Fruit fly (Drosophila melanogaster) whole organism, embryonic: ENCODE results near the gene ninaE.

Experiments
- ATbp ChIP-seq: fragments of 200-800 bp; sonication (Bioruptor generic); optimal IDR thresholded peaks from 2 replicates; lab custom pipeline; 2017; ENCODE audit warnings: missing biosample characterization, mild to moderate bottlenecking, missing genetic modification characterization, missing genetic modification reagents
- Abd-B ChIP-seq: fragments of 200-800 bp; sonication (Bioruptor generic); optimal IDR thresholded peaks from 2 replicates; lab custom pipeline; 2018; ENCODE audit warnings: missing biosample characterization, mild to moderate bottlenecking, missing genetic modification characterization, moderate library complexity
- Bteb2 ChIP-seq: fragments of 200-800 bp; sonication (Bioruptor generic); optimal IDR thresholded peaks from 2 replicates; lab custom pipeline; 2016; ENCODE audit warnings: missing biosample characterization, missing genetic modification characterization
- CG11247 ChIP-seq: fragments of 200-800 bp; sonication (Bioruptor generic); IDR thresholded peaks from 2 replicates; pipeline ENCODE4 v1.3.6; 2022; ENCODE audit warnings: missing biosample characterization, missing genetic modification characterization
- CG11695 ChIP-seq: fragments of 200-800 bp; sonication (Bioruptor generic); IDR thresholded peaks from 3 replicates; pipeline ENCODE4 v1.3.6; 2022; ENCODE audit warnings: missing biosample characterization, missing genetic modification characterization
- CG14441 ChIP-seq: fragments of 200-800 bp; sonication (Bioruptor generic); IDR thresholded peaks from 2 replicates; pipeline ENCODE4 v1.3.6; 2022; ENCODE audit warnings: missing biosample characterization, missing genetic modification characterization
- CG16813 ChIP-seq: fragments of 200-800 bp; sonication (Bioruptor generic); IDR thresholded peaks from 3 replicates; pipeline ENCODE4 v1.3.6; 2022; ENCODE audit warnings: missing biosample characterization, missing genetic modification characterization; ENCODE audit not compliant: partially characterized antibody
- CG16863 ChIP-seq: fragments of 200-800 bp; sonication (Bioruptor generic); optimal IDR thresholded peaks from 3 replicates; lab custom pipeline; 2016; ENCODE audit warnings: missing biosample characterization, missing genetic modification characterization
- CG17829 ChIP-seq: fragments of 200-800 bp; optimal IDR thresholded peaks from 2 replicates; lab custom pipeline; 2019; ENCODE audit warnings: missing biosample characterization, mild to moderate bottlenecking, missing genetic modification characterization, moderate library complexity
- CG3726 ChIP-seq: fragments of 200-800 bp; sonication (Bioruptor generic); IDR thresholded peaks from 3 replicates; pipeline ENCODE4, ENCODE4 v1.3.6; 2022; ENCODE audit warnings: missing biosample characterization, missing genetic modification characterization
- CG3995 ChIP-seq: fragments of 200-800 bp; sonication (Bioruptor generic); optimal IDR thresholded peaks from 3 replicates; lab custom pipeline; 2016; ENCODE audit warnings: missing biosample characterization, missing genetic modification characterization
- CG42726 ChIP-seq: fragments of 200-800 bp; sonication (Bioruptor generic); IDR thresholded peaks from 2 replicates; pipeline ENCODE4 v1.3.6; 2022; ENCODE audit warnings: missing biosample characterization, missing genetic modification characterization; ENCODE audit not compliant: partially characterized antibody
- CG4424 ChIP-seq: fragments of 200-800 bp; sonication (Bioruptor generic); optimal IDR thresholded peaks from 3 replicates; lab custom pipeline; 2016; ENCODE audit warnings: missing biosample characterization, missing genetic modification characterization
- CG6689 ChIP-seq: fragments of 200-800 bp; sonication (Bioruptor generic); IDR thresholded peaks from 2 replicates; pipeline ENCODE4 v1.3.6; 2022; ENCODE audit warnings: missing biosample characterization, missing genetic modification characterization
- CG6765 ChIP-seq: fragments of 200-800 bp; sonication (Bioruptor generic); optimal IDR thresholded peaks from 3 replicates; lab custom pipeline; 2017; ENCODE audit warnings: missing biosample characterization, mild to moderate bottlenecking, missing genetic modification characterization
- CG8944 ChIP-seq: fragments of 200-800 bp; sonication (Bioruptor generic); optimal IDR thresholded peaks from 3 replicates; lab custom pipeline; 2016; ENCODE audit warnings: missing biosample characterization, missing genetic modification characterization
- CG9932 ChIP-seq: fragments of 200-800 bp; sonication (Bioruptor generic); IDR thresholded peaks from 2 replicates; pipeline ENCODE4 v1.3.6; 2022; ENCODE audit warnings: missing biosample characterization, missing genetic modification characterization
- CoRest ChIP-seq: fragments of 200-800 bp; sonication (Bioruptor generic); optimal IDR thresholded peaks from 3 replicates; lab custom pipeline; 2018; ENCODE audit warnings: missing biosample characterization, mild to moderate bottlenecking, missing genetic modification characterization, moderate library complexity
- Deaf1 ChIP-seq: fragments of 200-800 bp; optimal IDR thresholded peaks from 3 replicates; lab custom pipeline; 2019; ENCODE audit warnings: missing biosample characterization, mild to moderate bottlenecking, missing genetic modification characterization, moderate library complexity
- Gug ChIP-seq: fragments of 200-800 bp; sonication (Bioruptor generic); IDR thresholded peaks from 4 replicates; pipeline ENCODE4 v1.3.6; 2022; ENCODE audit warnings: missing biosample characterization, missing genetic modification characterization
- HmgD ChIP-seq: fragments of 200-800 bp; sonication (Bioruptor generic); optimal IDR thresholded peaks from 3 replicates; lab custom pipeline; 2016; ENCODE audit warnings: missing biosample characterization, missing genetic modification characterization
- Mad ChIP-seq: fragments of 200-800 bp; sonication (Bioruptor generic); optimal IDR thresholded peaks from 2 replicates; lab custom pipeline; 2016; ENCODE audit warnings: missing biosample characterization, missing genetic modification characterization
- Side ChIP-seq: fragments of 200-800 bp; sonication (Bioruptor generic); optimal IDR thresholded peaks from 2 replicates; lab custom pipeline; 2016; ENCODE audit warnings: missing biosample characterization, missing genetic modification characterization
- TFAM ChIP-seq: fragments of 200-800 bp; sonication (Bioruptor generic); optimal IDR thresholded peaks from 2 replicates; lab custom pipeline; 2017; ENCODE audit warnings: missing biosample characterization, missing genetic modification characterization, inconsistent platforms
- Taf1 ChIP-seq: fragments of 200-800 bp; sonication (Bioruptor generic); IDR thresholded peaks from 2 replicates; pipeline ENCODE4 v1.3.6; 2022; ENCODE audit warnings: missing biosample characterization, missing genetic modification characterization
- btn ChIP-seq: fragments of 200-800 bp; sonication (Bioruptor generic); optimal IDR thresholded peaks from 2 replicates; lab custom pipeline; 2016; ENCODE audit warnings: missing biosample characterization, missing genetic modification characterization
- cas ChIP-seq: fragments of 200-800 bp; sonication (Bioruptor generic); IDR thresholded peaks from 2 replicates; pipeline ENCODE4 v1.3.6; 2022; ENCODE audit warnings: missing biosample characterization, missing genetic modification characterization
- disco-r ChIP-seq: fragments of 200-800 bp; sonication (Bioruptor generic); optimal IDR thresholded peaks from 2 replicates; lab custom pipeline; 2016; ENCODE audit warnings: missing biosample characterization, missing genetic modification characterization
- dmrt11E ChIP-seq: fragments of 200-800 bp; sonication (Bioruptor generic); optimal IDR thresholded peaks from 3 replicates; lab custom pipeline; 2018; ENCODE audit warnings: missing biosample characterization, mild to moderate bottlenecking, missing genetic modification characterization, moderate library complexity
- ems ChIP-seq: fragments of 200-800 bp; sonication (Bioruptor generic); optimal IDR thresholded peaks from 3 replicates; lab custom pipeline; 2016; ENCODE audit warnings: missing biosample characterization, missing genetic modification characterization
- esg ChIP-seq: fragments of 200-800 bp; sonication (Bioruptor generic); conservative IDR thresholded peaks from 2 replicates; pipeline ENCODE4 v1.3.6; 2022; ENCODE audit warnings: missing biosample characterization, missing genetic modification characterization
- gce ChIP-seq: fragments of 200-800 bp; sonication (Bioruptor generic); IDR thresholded peaks from 3 replicates; pipeline ENCODE4 v1.3.6; 2022; ENCODE audit warnings: missing biosample characterization, missing genetic modification characterization
- grn ChIP-seq: fragments of 200-800 bp; sonication (Bioruptor generic); optimal IDR thresholded peaks from 3 replicates; lab custom pipeline; 2017; ENCODE audit warnings: missing biosample characterization, missing genetic modification characterization
- ind ChIP-seq: fragments of 200-800 bp; sonication (Bioruptor generic); optimal IDR thresholded peaks from 3 replicates; lab custom pipeline; 2016; ENCODE audit warnings: missing biosample characterization, missing genetic modification characterization
- kah ChIP-seq: fragments of 200-800 bp; sonication (Bioruptor generic); optimal IDR thresholded peaks from 2 replicates; lab custom pipeline; 2018; ENCODE audit warnings: missing biosample characterization, mild to moderate bottlenecking, missing genetic modification characterization
- ken ChIP-seq: fragments of 200-800 bp; sonication (Bioruptor generic); IDR thresholded peaks from 3 replicates; pipeline ENCODE4 v1.3.6; 2022; ENCODE audit warnings: missing biosample characterization, missing genetic modification characterization
- mirr ChIP-seq: fragments of 200-800 bp; sonication (Bioruptor generic); optimal IDR thresholded peaks from 3 replicates; lab custom pipeline; 2018; ENCODE audit warnings: missing biosample characterization, mild to moderate bottlenecking, missing genetic modification characterization
- otp ChIP-seq: fragments of 200-800 bp; sonication (Bioruptor generic); IDR thresholded peaks from 3 replicates; pipeline ENCODE4, ENCODE4 v1.3.6; 2022; ENCODE audit warnings: missing biosample characterization, missing genetic modification characterization
- pros ChIP-seq: fragments of 200-800 bp; sonication (Bioruptor generic); optimal IDR thresholded peaks from 3 replicates; lab custom pipeline; 2019; ENCODE audit warnings: missing biosample characterization, mild to moderate bottlenecking, missing genetic modification characterization, moderate library complexity
- psq ChIP-seq: fragments of 200-800 bp; sonication (Bioruptor generic); optimal IDR thresholded peaks from 2 replicates; lab custom pipeline; 2017; ENCODE audit warnings: missing biosample characterization, missing genetic modification characterization
- sd ChIP-seq: fragments of 200-800 bp; sonication (Bioruptor generic); optimal IDR thresholded peaks from 3 replicates; lab custom pipeline; 2018; ENCODE audit warnings: missing biosample characterization, mild to moderate bottlenecking, missing genetic modification characterization, moderate library complexity
- slou ChIP-seq: fragments of 200-800 bp; sonication (Bioruptor generic); optimal IDR thresholded peaks from 3 replicates; lab custom pipeline; 2016; ENCODE audit warnings: missing biosample characterization, missing genetic modification characterization
- tap ChIP-seq: fragments of 200-800 bp; optimal IDR thresholded peaks from 3 replicates; lab custom pipeline; 2019; ENCODE audit warnings: missing biosample characterization, mild to moderate bottlenecking, missing genetic modification characterization, moderate library complexity
- ttk ChIP-seq: fragments of 200-800 bp; sonication (Bioruptor generic); IDR thresholded peaks from 2 replicates; pipeline ENCODE4 v2.1.2; 2022; ENCODE audit warnings: missing biosample characterization, missing genetic modification characterization
- tup ChIP-seq: fragments of 200-800 bp; sonication (Bioruptor generic); optimal IDR thresholded peaks from 2 replicates; lab custom pipeline; 2016; ENCODE audit warnings: missing biosample characterization, mild to moderate bottlenecking, missing genetic modification characterization, moderate library complexity
- wek ChIP-seq: fragments of 200-800 bp; sonication (Bioruptor generic); optimal IDR thresholded peaks from 3 replicates; lab custom pipeline; 2018; ENCODE audit warnings: missing biosample characterization, mild to moderate bottlenecking, missing genetic modification characterization, moderate library complexity
- yki ChIP-seq: fragments of >200 bp; optimal IDR thresholded peaks from 3 replicates; lab custom pipeline; 2018

ninaE gene

dm6 chr3R:19905932-19906439 is 18.0 kb upstream of the ninaE start (continued):
- no peak for TF ChIP-seq TFAM (GFP tag; lab: Kevin White, UChicago)
- TF ChIP-seq CoRest (tag; lab: Kevin White, UChicago) = peak; percentile 79
- TF ChIP-seq CG14441 (GFP tag; lab: Robert Waterston, UW) = peak; percentile 87
- peak; percentile 85 for TF ChIP-seq ind (GFP tag; lab: Kevin White, UChicago)
- peak; percentile 72 for TF ChIP-seq CG6765 (GFP tag; lab: Kevin White, UChicago)
- TF ChIP-seq CG9932 (GFP tag; lab: Robert Waterston, UW) = peak; percentile 81
- peak; percentile 70 for TF ChIP-seq tap (tag; lab: Kevin White, UChicago)
- TF ChIP-seq pros (GFP tag; lab: Kevin White, UChicago) = no peak
- no peak for TF ChIP-seq psq
- TF ChIP-seq dmrt11E (tag; lab: Kevin White, UChicago) = peak; percentile 46
- peak; percentile 47 for TF ChIP-seq tup (GFP tag; lab: Kevin White, UChicago)
- TF ChIP-seq HmgD = peak; percentile 27
- peak; percentile 46 for TF ChIP-seq disco-r
- no peak for TF ChIP-seq wek (GFP tag; lab: Kevin White, UChicago)
- TF ChIP-seq Side (GFP tag; lab: Kevin White, UChicago) = peak; percentile 77
- TF ChIP-seq sd (tag; lab: Kevin White, UChicago) = peak; percentile 53
- TF ChIP-seq CG16813 (GFP tag; lab: Robert Waterston, UW) = 0 out of 3 replicates have a peak, but pooled peaks have one; percentile 4
- TF ChIP-seq CG16863 (GFP tag; lab: Kevin White, UChicago) = peak; percentile 82
- peak; percentile 27 for TF ChIP-seq ttk (GFP tag; lab: Robert Waterston, UW)
- peak; percentile 78 for TF ChIP-seq ATbp (GFP tag; lab: Kevin White, UChicago)
- peak; percentile 72; the same call in 1 of the 3 replicates for TF ChIP-seq otp (GFP tag; lab: Robert Waterston, UW)
- peak; percentile 78; the same call in 1 of the 3 replicates for TF ChIP-seq CG3726
- peak; percentile 15 for TF ChIP-seq kah (GFP tag; lab: Kevin White, UChicago)
- peak; percentile 89 for TF ChIP-seq Gug (GFP tag; lab: Robert Waterston, UW)
- peak; percentile 68 for TF ChIP-seq Bteb2 (GFP tag; lab: Kevin White, UChicago)
- TF ChIP-seq slou (GFP tag; lab: Kevin White, UChicago) = no peak
- peak; percentile 74 for TF ChIP-seq CG17829 (tag; lab: Kevin White, UChicago)
- TF ChIP-seq ken = peak; percentile 68; the same call in 1 of the 3 replicates
- TF ChIP-seq Taf1 (GFP tag; lab: Robert Waterston, UW) = peak; percentile 83
- TF ChIP-seq Mad (GFP tag; lab: Kevin White, UChicago) = peak; percentile 70
- TF ChIP-seq CG11695 = peak; percentile 87; the same call in 2 of the 3 replicates
- TF ChIP-seq gce (GFP tag; lab: Robert Waterston, UW) = peak; percentile 69; the same call in 1 of the 3 replicates
- TF ChIP-seq CG8944 (GFP tag; lab: Kevin White, UChicago) = peak; percentile 73
- TF ChIP-seq CG42726 (GFP tag; lab: Robert Waterston, UW) = no peak
- TF ChIP-seq btn (GFP tag; lab: Kevin White, UChicago) = no peak
- no peak for TF ChIP-seq grn
- TF ChIP-seq Abd-B (GFP tag; lab: Kevin White, UChicago) = peak; percentile 78
- TF ChIP-seq CG6689 = peak; percentile 88
- peak; percentile 49; the same call in 1 of the 2 replicates for TF ChIP-seq cas
- TF ChIP-seq Deaf1 = peak; percentile 52
- TF ChIP-seq yki = no peak
- TF ChIP-seq CG3995 (GFP tag; lab: Kevin White, UChicago) = peak; percentile 44
- peak; percentile 62 for TF ChIP-seq CG4424
- peak; percentile 79 for TF ChIP-seq ems
- peak; percentile 68 for TF ChIP-seq mirr
- TF ChIP-seq CG11247 (GFP tag; lab: Robert Waterston, UW) = peak; percentile 75
- peak; percentile 77 for TF ChIP-seq esg (GFP tag; lab: Robert Waterston, UW)
